Fruit fly (Drosophila melanogaster): ENCODE results near the gene CG32486.

Gene CG32486

DNA sequence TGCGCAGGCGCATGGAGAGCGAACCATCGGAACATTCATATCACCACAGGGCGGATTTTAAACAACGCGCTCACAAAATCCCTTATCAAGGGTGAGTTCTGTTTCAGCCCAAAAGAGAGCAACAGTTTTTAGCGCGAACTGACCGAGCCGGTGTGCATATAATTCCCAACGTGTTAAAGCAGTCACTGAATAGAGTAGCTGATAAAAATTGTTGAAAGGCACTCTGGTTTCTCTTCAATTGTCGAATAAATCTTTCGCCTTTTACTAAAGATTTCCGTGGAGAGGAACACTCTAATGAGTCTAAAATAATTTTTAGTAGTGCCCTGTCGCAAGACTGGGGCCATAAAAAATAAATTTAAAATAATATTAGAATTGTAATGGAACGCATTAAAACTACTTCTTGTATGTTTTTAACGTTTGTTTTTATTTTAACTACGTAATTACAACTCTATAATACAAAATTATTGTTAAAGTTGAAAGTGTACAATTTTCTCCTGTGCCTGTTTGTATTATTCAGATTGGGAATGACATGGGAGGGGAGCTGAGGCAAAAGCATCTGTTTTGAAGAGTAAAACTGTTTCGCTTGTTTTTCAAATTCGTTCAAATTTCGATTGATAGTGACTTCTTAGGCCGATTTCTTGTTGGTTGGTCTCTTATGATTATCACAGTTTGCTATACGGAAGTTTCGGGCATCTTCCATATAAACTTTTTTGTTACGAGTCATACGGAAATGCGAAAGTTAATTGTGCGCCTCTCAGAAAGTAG is 20.1 kb upstream of the CG32486 start (continued):
- peak; percentile 57 for TF ChIP-seq CG15696 (tag; optimal IDR thresholded peaks at IDR 0.05)
- TF ChIP-seq CG1832 (GFP tag; optimal IDR thresholded peaks at IDR 0.05) = no peak
- TF ChIP-seq h (optimal IDR thresholded peaks at IDR 0.05) = no peak
- TF ChIP-seq CG43689 (GFP tag; IDR thresholded peaks at IDR 0.05) = no peak
- TF ChIP-seq phol (tag; optimal IDR thresholded peaks at IDR 0.05) = peak; percentile 23
- peak; percentile 38 for TF ChIP-seq CG12391 (tag; optimal IDR thresholded peaks at IDR 0.05)
- no peak for TF ChIP-seq hkb (optimal IDR thresholded peaks at IDR 0.05)
- peak; percentile 66 for TF ChIP-seq hkb (GFP tag; IDR thresholded peaks at IDR 0.05)

DNA sequence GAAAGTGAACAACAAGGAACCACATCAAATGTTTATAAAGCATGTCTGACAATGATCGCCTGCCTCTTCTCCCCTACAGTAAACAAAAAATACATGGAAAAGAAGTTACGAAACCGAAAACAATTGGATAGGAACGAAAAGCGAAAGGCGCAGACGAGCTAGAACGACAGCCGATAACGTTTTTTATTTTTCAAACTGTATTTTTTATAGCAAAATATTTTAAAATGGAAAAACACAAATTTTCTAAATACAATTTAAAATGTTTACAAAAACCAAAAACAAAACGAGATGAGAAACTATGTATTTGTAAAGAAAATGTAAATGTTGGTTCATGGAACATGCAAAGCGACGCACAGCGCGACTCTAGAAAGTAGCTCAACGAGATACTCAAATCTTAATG is 18.4 kb upstream of the CG32486 start:
- TF ChIP-seq CG3407 (GFP tag; optimal IDR thresholded peaks at IDR 0.05) (no peak), CG17912 (GFP tag; optimal IDR thresholded peaks at IDR 0.05) (no peak), sens (GFP tag) (peak; percentile 59), CG13624 (GFP tag; optimal IDR thresholded peaks at IDR 0.05) (no peak), ems (GFP tag; optimal IDR thresholded peaks at IDR 0.05) (no peak)

DNA sequence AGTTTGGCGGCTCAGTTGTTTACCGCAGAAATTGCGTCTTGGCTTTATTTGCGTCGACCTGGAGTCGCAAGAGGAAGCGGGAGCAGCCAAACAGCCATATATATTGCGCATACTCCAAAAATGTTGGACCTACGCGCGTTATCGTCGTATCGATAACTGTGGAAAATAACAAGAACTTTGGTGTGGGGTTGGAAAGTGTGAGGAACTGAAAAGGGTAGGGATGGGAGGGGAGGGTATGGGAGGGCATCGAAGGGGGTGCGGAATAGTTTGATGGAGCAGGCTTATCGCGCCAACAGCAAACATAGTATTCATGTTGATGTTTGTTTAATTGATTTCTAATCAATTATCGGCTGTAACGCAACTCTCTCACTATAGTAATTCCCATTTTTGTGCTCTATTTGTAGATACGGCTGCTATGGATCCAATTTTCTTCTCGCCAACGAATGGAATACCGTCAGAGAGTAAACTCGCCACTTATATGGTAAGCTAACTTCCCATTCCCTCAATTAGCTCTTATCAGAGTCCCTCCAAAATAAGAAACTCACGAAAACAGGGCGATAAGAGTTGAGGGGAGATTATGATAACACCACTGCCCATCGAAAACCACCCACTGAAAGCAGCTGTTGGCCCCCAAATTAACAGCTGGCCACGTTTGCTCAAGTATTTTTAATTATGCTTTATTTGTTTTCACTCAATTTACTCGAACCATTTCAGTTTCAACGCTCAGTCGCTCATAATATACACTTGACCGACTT is 12.9 kb upstream of the CG32486 start:
- TF ChIP-seq Vsx1 (GFP tag; optimal IDR thresholded peaks at IDR 0.05) = peak; percentile 85
- TF ChIP-seq tap (tag; optimal IDR thresholded peaks at IDR 0.05) = no peak
- no peak for TF ChIP-seq tll (GFP tag; optimal IDR thresholded peaks at IDR 0.05)
- no peak for TF ChIP-seq zfh2 (GFP tag; optimal IDR thresholded peaks at IDR 0.05)
- TF ChIP-seq CG17359 (tag; optimal IDR thresholded peaks at IDR 0.05) = peak; percentile 37
- peak; percentile 35 for TF ChIP-seq CG2116 (GFP tag; optimal IDR thresholded peaks at IDR 0.05)
- peak; percentile 28 for TF ChIP-seq Atf3 (GFP tag; optimal IDR thresholded peaks at IDR 0.05)
- TF ChIP-seq Doc3 (GFP tag; IDR thresholded peaks at IDR 0.05; ENCODE audit: partially characterized antibody) = no peak
- TF ChIP-seq CG6765 (GFP tag; optimal IDR thresholded peaks at IDR 0.05) = peak; percentile 30
- TF ChIP-seq ATbp (GFP tag; optimal IDR thresholded peaks at IDR 0.05) = peak; percentile 75
- TF ChIP-seq CG15011 (GFP tag; optimal IDR thresholded peaks at IDR 0.05) = peak; percentile 20
- TF ChIP-seq PHDP (tag; optimal IDR thresholded peaks at IDR 0.05) = no peak
- no peak for TF ChIP-seq slp2 (GFP tag; optimal IDR thresholded peaks at IDR 0.05)
- TF ChIP-seq knrl (GFP tag; IDR thresholded peaks at IDR 0.05; ENCODE audit: partially characterized antibody) = no peak
- TF ChIP-seq CG32532 (GFP tag; IDR thresholded peaks at IDR 0.05) = peak; percentile 45
- TF ChIP-seq CG15696 (tag; optimal IDR thresholded peaks at IDR 0.05) = peak; percentile 70
- TF ChIP-seq jumu (GFP tag; optimal IDR thresholded peaks at IDR 0.05) = no peak
- no peak for TF ChIP-seq CG30020 (tag; optimal IDR thresholded peaks at IDR 0.05)
- no peak for TF ChIP-seq CG16815 (GFP tag; optimal IDR thresholded peaks at IDR 0.05)
- TF ChIP-seq ERR (GFP tag; optimal IDR thresholded peaks at IDR 0.05) = peak; percentile 31
- TF ChIP-seq E2f1 (GFP tag; IDR thresholded peaks at IDR 0.05) = peak; percentile 48; the same call in 1 of the 2 replicates
- TF ChIP-seq fru (optimal IDR thresholded peaks at IDR 0.05) = no peak
- TF ChIP-seq CkIIα-i1 (GFP tag; IDR thresholded peaks at IDR 0.05) = no peak
- TF ChIP-seq Nf-YC (tag; optimal IDR thresholded peaks at IDR 0.05) = peak; percentile 18
- TF ChIP-seq dm (GFP tag; optimal IDR thresholded peaks at IDR 0.05) = peak; percentile 11
- peak; percentile 25 for TF ChIP-seq CG30431 (GFP tag; optimal IDR thresholded peaks at IDR 0.05)
- TF ChIP-seq fd102C (GFP tag; optimal IDR thresholded peaks at IDR 0.05) = no peak
- peak in 1 of 2 experiments; percentile 77 for TF ChIP-seq eve (GFP tag; optimal IDR thresholded peaks at IDR 0.05)
- no peak for TF ChIP-seq yki (optimal IDR thresholded peaks at IDR 0.05)
- TF ChIP-seq ara (GFP tag; IDR thresholded peaks at IDR 0.05) = peak; percentile 82
- TF ChIP-seq sob (GFP tag; IDR thresholded peaks at IDR 0.05) = no peak; the same call in 1 of the 2 replicates
- TF ChIP-seq CG18764 (GFP tag; optimal IDR thresholded peaks at IDR 0.05) = peak; percentile 36
- no peak for TF ChIP-seq phol (tag; optimal IDR thresholded peaks at IDR 0.05)
- no peak for TF ChIP-seq pita (GFP tag; optimal IDR thresholded peaks at IDR 0.05)
- peak; percentile 63 for TF ChIP-seq CG12071 (GFP tag; optimal IDR thresholded peaks at IDR 0.05)

Measured in whole organism, embryonic.